Fruit fly (Drosophila melanogaster) whole organism, embryonic: ENCODE results near the gene CG4338.

Source experiments
- Bteb2 ChIP-seq: fragments of 200-800 bp; sonication (Bioruptor generic); optimal IDR thresholded peaks from 2 replicates; lab custom pipeline; 2016; ENCODE audit warnings: missing biosample characterization, missing genetic modification characterization
- CG10366 ChIP-seq: fragments of 200-800 bp; sonication (Bioruptor generic); IDR thresholded peaks from 2 replicates; pipeline ENCODE4 v1.3.6; 2022; ENCODE audit warnings: missing biosample characterization, missing genetic modification characterization
- CG10462 ChIP-seq: fragments of 200-800 bp; sonication (Bioruptor generic); optimal IDR thresholded peaks from 2 replicates; lab custom pipeline; 2016; ENCODE audit warnings: missing biosample characterization, missing genetic modification characterization
- CG12155 ChIP-seq: fragments of 200-800 bp; sonication (Bioruptor generic); optimal IDR thresholded peaks from 3 replicates; lab custom pipeline; 2016; ENCODE audit warnings: missing biosample characterization, missing genetic modification characterization
- CG12219 ChIP-seq: fragments of 200-800 bp; sonication (Bioruptor generic); optimal IDR thresholded peaks from 3 replicates; lab custom pipeline; 2018; ENCODE audit warnings: missing biosample characterization, mild to moderate bottlenecking, missing genetic modification characterization
- CG1233 ChIP-seq: fragments of 200-800 bp; sonication (Bioruptor generic); optimal IDR thresholded peaks from 4 replicates; lab custom pipeline; 2018; ENCODE audit warnings: missing biosample characterization, mild to moderate bottlenecking, missing genetic modification characterization
- CG15696 ChIP-seq: fragments of 200-800 bp; sonication (Bioruptor generic); optimal IDR thresholded peaks from 2 replicates; lab custom pipeline; 2019; ENCODE audit warnings: missing biosample characterization, mild to moderate bottlenecking, missing genetic modification characterization, moderate library complexity
- CG17328 ChIP-seq: fragments of 200-800 bp; sonication (Bioruptor generic); IDR thresholded peaks from 2 replicates; pipeline ENCODE4 v1.3.6; 2022; ENCODE audit warnings: missing biosample characterization, missing genetic modification characterization
- CG17568 ChIP-seq: fragments of 200-800 bp; sonication (Bioruptor generic); optimal IDR thresholded peaks from 2 replicates; lab custom pipeline; 2018; ENCODE audit warnings: missing biosample characterization, mild to moderate bottlenecking, missing genetic modification characterization, moderate library complexity
- CG1792 ChIP-seq: fragments of 200-800 bp; sonication (Bioruptor generic); optimal IDR thresholded peaks from 2 replicates; lab custom pipeline; 2016; ENCODE audit warnings: missing biosample characterization, missing genetic modification characterization
- CG2199 ChIP-seq: fragments of 200-800 bp; sonication (Bioruptor generic); IDR thresholded peaks from 3 replicates; pipeline ENCODE4 v1.3.6; 2022; ENCODE audit warnings: missing biosample characterization, missing genetic modification characterization
- CG2889 ChIP-seq: fragments of 200-800 bp; sonication (Bioruptor generic); IDR thresholded peaks from 3 replicates; pipeline ENCODE4 v1.3.6; 2022; ENCODE audit warnings: missing biosample characterization, missing genetic modification characterization
- CG3407 ChIP-seq: fragments of 200-800 bp; sonication (Bioruptor generic); optimal IDR thresholded peaks from 2 replicates; lab custom pipeline; 2018; ENCODE audit warnings: missing biosample characterization, mild to moderate bottlenecking, missing genetic modification characterization
- CG4820 ChIP-seq: fragments of 200-800 bp; sonication (Bioruptor generic); optimal IDR thresholded peaks from 3 replicates; lab custom pipeline; 2016; ENCODE audit warnings: missing biosample characterization, missing genetic modification characterization
- CG6791 ChIP-seq: fragments of 200-800 bp; sonication (Bioruptor generic); IDR thresholded peaks from 3 replicates; pipeline ENCODE4 v1.3.6; 2022; ENCODE audit warnings: missing biosample characterization, missing genetic modification characterization; ENCODE audit not compliant: partially characterized antibody
- CG7987 ChIP-seq: fragments of 200-800 bp; sonication (Bioruptor generic); optimal IDR thresholded peaks from 2 replicates; lab custom pipeline; 2018; ENCODE audit warnings: missing biosample characterization, mild to moderate bottlenecking, missing genetic modification characterization, moderate library complexity
- CG8290 ChIP-seq, 3 experiments: fragments of 200-800 bp; sonication (Bioruptor generic); optimal IDR thresholded peaks; 2 replicates each; lab custom pipeline; 2016 to 2019; ENCODE audit warnings: missing biosample characterization in 3 of 3, missing genetic modification characterization in 3 of 3, mild to moderate bottlenecking in 2 of 3, moderate library complexity in 1 of 3
- Doc3 ChIP-seq: fragments of 200-800 bp; sonication (Bioruptor generic); IDR thresholded peaks from 3 replicates; pipeline ENCODE4 v1.3.6; 2022; ENCODE audit warnings: missing biosample characterization, missing genetic modification characterization; ENCODE audit not compliant: partially characterized antibody
- E2f2 ChIP-seq: fragments of 200-800 bp; sonication (Bioruptor generic); IDR thresholded peaks from 2 replicates; pipeline ENCODE4 v1.3.6; 2022; ENCODE audit warnings: missing biosample characterization, missing genetic modification characterization
- Fer1 ChIP-seq: fragments of 200-800 bp; sonication (Bioruptor generic); optimal IDR thresholded peaks from 2 replicates; lab custom pipeline; 2017; ENCODE audit warnings: missing biosample characterization, mild to moderate bottlenecking, missing genetic modification characterization
- Fer2 ChIP-seq: fragments of 200-800 bp; sonication (Bioruptor generic); optimal IDR thresholded peaks from 2 replicates; lab custom pipeline; 2018; ENCODE audit warnings: missing biosample characterization, mild to moderate bottlenecking, missing genetic modification characterization, moderate library complexity
- HHEX ChIP-seq: fragments of 200-800 bp; sonication (Bioruptor generic); optimal IDR thresholded peaks from 3 replicates; lab custom pipeline; 2017; ENCODE audit warnings: missing biosample characterization, mild to moderate bottlenecking, missing genetic modification characterization, missing genetic modification reagents
- HmgD ChIP-seq: fragments of 200-800 bp; sonication (Bioruptor generic); optimal IDR thresholded peaks from 3 replicates; lab custom pipeline; 2016; ENCODE audit warnings: missing biosample characterization, missing genetic modification characterization
- Lim3 ChIP-seq: fragments of 200-800 bp; sonication (Bioruptor generic); IDR thresholded peaks from 2 replicates; pipeline ENCODE4 v1.3.6; 2022; ENCODE audit warnings: missing biosample characterization, missing genetic modification characterization
- MESR4 ChIP-seq: fragments of 200-800 bp; sonication (Bioruptor generic); optimal IDR thresholded peaks from 2 replicates; lab custom pipeline; 2018; ENCODE audit warnings: missing biosample characterization, mild to moderate bottlenecking, missing genetic modification characterization, moderate library complexity
- PHDP ChIP-seq: fragments of 200-800 bp; sonication (Bioruptor generic); optimal IDR thresholded peaks from 3 replicates; lab custom pipeline; 2018; ENCODE audit warnings: missing biosample characterization, mild to moderate bottlenecking, missing genetic modification characterization, moderate library complexity
- Side ChIP-seq: fragments of 200-800 bp; sonication (Bioruptor generic); optimal IDR thresholded peaks from 2 replicates; lab custom pipeline; 2016; ENCODE audit warnings: missing biosample characterization, missing genetic modification characterization
- Sin3A ChIP-seq: fragments of >200 bp; optimal IDR thresholded peaks from 2 replicates; lab custom pipeline; 2018
- Sox100B ChIP-seq: fragments of 200-800 bp; sonication (Bioruptor generic); optimal IDR thresholded peaks from 3 replicates; lab custom pipeline; 2018; ENCODE audit warnings: missing biosample characterization, mild to moderate bottlenecking, missing genetic modification characterization
- Trl ChIP-seq, 3 experiments: fragments of >200 bp in 2 of 3; fragments of 200-800 bp in 1 of 3; sonication (Bioruptor generic) in 1 of 3; optimal IDR thresholded peaks; 2 replicates in 1 of 3; 3 replicates in 2 of 3; lab custom pipeline; 2016 to 2017; ENCODE audit warnings: missing biosample characterization in 1 of 3, missing genetic modification characterization in 1 of 3
- abd-A ChIP-seq: fragments of 200-800 bp; sonication (Bioruptor generic); optimal IDR thresholded peaks from 3 replicates; lab custom pipeline; 2019; ENCODE audit warnings: missing biosample characterization, mild to moderate bottlenecking, missing genetic modification characterization, moderate library complexity
- ap ChIP-seq: fragments of 200-800 bp; sonication (Bioruptor generic); IDR thresholded peaks from 2 replicates; pipeline ENCODE4 v1.3.6; 2022; ENCODE audit warnings: missing biosample characterization, missing genetic modification characterization
- ase ChIP-seq: fragments of 200-800 bp; sonication (Bioruptor generic); IDR thresholded peaks from 3 replicates; pipeline ENCODE4 v1.3.6; 2022; ENCODE audit warnings: missing biosample characterization, missing genetic modification characterization
- bcd ChIP-seq: fragments of 200-800 bp; sonication (Bioruptor generic); optimal IDR thresholded peaks from 2 replicates; lab custom pipeline; 2017; ENCODE audit warnings: missing biosample characterization, mild to moderate bottlenecking, missing genetic modification characterization
- btn ChIP-seq: fragments of 200-800 bp; sonication (Bioruptor generic); optimal IDR thresholded peaks from 2 replicates; lab custom pipeline; 2016; ENCODE audit warnings: missing biosample characterization, missing genetic modification characterization
- dmrt11E ChIP-seq: fragments of 200-800 bp; sonication (Bioruptor generic); optimal IDR thresholded peaks from 3 replicates; lab custom pipeline; 2018; ENCODE audit warnings: missing biosample characterization, mild to moderate bottlenecking, missing genetic modification characterization, moderate library complexity
- exex ChIP-seq: fragments of 200-800 bp; sonication (Bioruptor generic); optimal IDR thresholded peaks from 4 replicates; lab custom pipeline; 2018; ENCODE audit warnings: missing biosample characterization, mild to moderate bottlenecking, missing genetic modification characterization, moderate library complexity
- ftz-f1 ChIP-seq: fragments of 200-800 bp; sonication (Bioruptor generic); optimal IDR thresholded peaks from 2 replicates; lab custom pipeline; 2016; ENCODE audit warnings: missing biosample characterization, missing genetic modification characterization
- jumu ChIP-seq: fragments of 200-800 bp; sonication (Bioruptor generic); optimal IDR thresholded peaks from 3 replicates; lab custom pipeline; 2016; ENCODE audit warnings: missing biosample characterization, missing genetic modification characterization
- kay ChIP-seq: fragments of 200-800 bp; sonication (Bioruptor generic); optimal IDR thresholded peaks from 2 replicates; lab custom pipeline; 2016; ENCODE audit warnings: missing biosample characterization, missing genetic modification characterization
- nerfin-1 ChIP-seq: fragments of 200-800 bp; sonication (Bioruptor generic); optimal IDR thresholded peaks from 3 replicates; lab custom pipeline; 2019; ENCODE audit warnings: missing biosample characterization, mild to moderate bottlenecking, missing genetic modification characterization, moderate library complexity
- nom ChIP-seq: fragments of 200-800 bp; sonication (Bioruptor generic); optimal IDR thresholded peaks from 2 replicates; lab custom pipeline; 2017; ENCODE audit warnings: missing biosample characterization, missing genetic modification characterization, mild to moderate bottlenecking, moderate library complexity, missing genetic modification reagents
- scrt ChIP-seq: fragments of 200-800 bp; sonication (Bioruptor generic); optimal IDR thresholded peaks from 2 replicates; lab custom pipeline; 2018; ENCODE audit warnings: missing biosample characterization, mild to moderate bottlenecking, missing genetic modification characterization, moderate library complexity
- seq ChIP-seq: fragments of 200-800 bp; sonication (Bioruptor generic); IDR thresholded peaks from 2 replicates; pipeline ENCODE4 v1.3.6; 2022; ENCODE audit warnings: missing biosample characterization, missing genetic modification characterization
- so ChIP-seq: fragments of 200-800 bp; sonication (Bioruptor generic); IDR thresholded peaks from 3 replicates; pipeline ENCODE4 v1.3.6; 2022; ENCODE audit warnings: missing biosample characterization, missing genetic modification characterization
- sob ChIP-seq: fragments of 200-800 bp; sonication (Bioruptor generic); IDR thresholded peaks from 2 replicates; pipeline ENCODE4 v1.3.6; 2022; ENCODE audit warnings: missing biosample characterization, missing genetic modification characterization
- tx ChIP-seq: fragments of 200-800 bp; sonication (Bioruptor generic); optimal IDR thresholded peaks from 2 replicates; lab custom pipeline; 2016; ENCODE audit warnings: missing biosample characterization, missing genetic modification characterization
- vfl ChIP-seq: fragments of 200-800 bp; sonication (Bioruptor generic); optimal IDR thresholded peaks from 2 replicates; lab custom pipeline; 2016; ENCODE audit warnings: missing biosample characterization, missing genetic modification characterization

Gene CG4338

DNA sequence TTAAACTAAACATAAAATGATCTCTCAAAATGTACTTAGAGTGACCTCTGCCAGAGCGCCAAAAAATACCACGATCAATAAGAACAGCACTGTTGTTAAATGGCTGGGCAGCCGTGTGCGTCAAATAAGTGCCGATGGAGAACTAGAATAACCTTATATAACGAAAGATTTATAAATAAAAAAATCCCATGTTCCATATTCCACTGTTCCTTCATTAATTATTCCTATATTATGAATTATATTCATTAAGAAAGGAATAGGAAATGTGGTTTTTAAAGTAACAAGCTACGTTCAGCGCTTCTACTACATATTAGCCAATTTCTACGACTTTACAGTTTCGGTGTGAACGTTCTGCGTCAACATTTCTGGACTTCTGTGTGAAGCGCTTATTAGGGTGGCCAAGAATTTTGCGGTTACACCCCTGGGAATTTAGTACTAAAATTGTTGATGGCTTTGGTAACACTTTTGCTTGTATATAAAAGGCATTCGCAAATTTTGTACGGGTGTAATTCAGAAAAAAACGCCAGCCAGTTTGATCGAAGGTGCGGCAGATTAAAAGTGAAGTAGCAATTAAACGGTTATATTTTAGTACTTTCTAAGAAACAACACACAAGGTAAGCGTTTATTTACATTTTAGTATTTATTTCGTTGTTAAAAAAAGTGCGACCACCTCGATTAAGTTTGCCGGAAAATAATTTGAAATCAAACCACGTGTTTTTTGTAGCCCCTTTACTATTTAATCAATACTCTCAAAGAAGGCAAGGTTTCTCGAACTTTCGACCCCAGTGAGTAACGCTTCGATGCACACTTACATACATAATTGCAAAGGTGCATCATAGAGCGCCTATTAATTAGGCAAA lies 32.9 kb upstream of the CG4338 start, which contains the start of the genes tefu and Hsc70-4 (continued):
- TF ChIP-seq CG4820 (GFP tag; lab: Kevin White, UChicago) (peak; percentile 72), Side (GFP tag; lab: Kevin White, UChicago) (peak; percentile 14), sob (GFP tag; lab: Robert Waterston, UW) (peak; percentile 77), CG6791 (GFP tag; lab: Robert Waterston, UW) (peak; percentile 38; the same call in 1 of the 3 replicates), nom (GFP tag; lab: Kevin White, UChicago) (peak; percentile 64), bcd (GFP tag; lab: Kevin White, UChicago) (peak; percentile 85), btn (GFP tag; lab: Kevin White, UChicago) (no peak), CG17328 (GFP tag; lab: Robert Waterston, UW) (peak; percentile 58), CG15696 (tag; lab: Kevin White, UChicago) (peak; percentile 76), CG12155 (GFP tag; lab: Kevin White, UChicago) (peak; percentile 72), vfl (GFP tag; lab: Kevin White, UChicago) (peak; percentile 71), tx (GFP tag; lab: Kevin White, UChicago) (peak; percentile 60), CG1792 (peak; percentile 55), CG2199 (GFP tag; lab: Robert Waterston, UW) (peak; percentile 64; the same call in 2 of the 3 replicates), seq (GFP tag; lab: Robert Waterston, UW) (peak; percentile 63), HHEX (peak; percentile 52), Fer1 (peak; percentile 22), Fer2 (tag; lab: Kevin White, UChicago) (peak; percentile 21), CG8290 (GFP tag; optimal IDR thresholded peaks at IDR 0.05; lab: Kevin White, UChicago) (peak; percentile 79), CG8290 (tag; optimal IDR thresholded peaks at IDR 0.05; lab: Kevin White, UChicago) (peak in 1 of 2 experiments; percentile 72), Bteb2 (GFP tag; lab: Kevin White, UChicago) (peak; percentile 61), CG12219 (GFP tag; lab: Kevin White, UChicago) (peak; percentile 8), scrt (GFP tag; lab: Kevin White, UChicago) (peak; percentile 30), so (GFP tag; lab: Robert Waterston, UW) (peak; percentile 62; the same call in 1 of the 3 replicates), Lim3 (GFP tag; lab: Robert Waterston, UW) (no peak), nerfin-1 (tag; lab: Kevin White, UChicago) (peak; percentile 58), kay (peak; percentile 18), jumu (GFP tag; lab: Kevin White, UChicago) (peak; percentile 78), ftz-f1 (GFP tag; lab: Kevin White, UChicago) (no peak), dmrt11E (tag; lab: Kevin White, UChicago) (peak; percentile 73), CG1233 (GFP tag; lab: Kevin White, UChicago) (peak; percentile 61), Sin3A (lab: Kevin White, UChicago) (peak; percentile 96), CG3407 (peak; percentile 34), CG2889 (GFP tag; lab: Robert Waterston, UW) (peak; percentile 63; the same call in 1 of the 3 replicates), ase (GFP tag; lab: Robert Waterston, UW) (peak; percentile 79; the same call in 2 of the 3 replicates), PHDP (tag; lab: Kevin White, UChicago) (peak; percentile 56), CG17568 (no peak), E2f2 (GFP tag; lab: Robert Waterston, UW) (peak; percentile 71), exex (tag; lab: Kevin White, UChicago) (peak; percentile 30), ap (GFP tag; lab: Robert Waterston, UW) (peak; percentile 65; the same call in 1 of the 2 replicates), Sox100B (GFP tag; lab: Kevin White, UChicago) (peak; percentile 18), CG7987 (GFP tag; lab: Kevin White, UChicago) (peak; percentile 14), Doc3 (no peak), CG10462 (GFP tag; lab: Kevin White, UChicago) (peak; percentile 28), Trl (optimal IDR thresholded peaks at IDR 0.05; lab: Kevin White, UChicago) (no peak), Trl (GFP tag; optimal IDR thresholded peaks at IDR 0.05; lab: Kevin White, UChicago) (peak; percentile 47), abd-A (tag; lab: Kevin White, UChicago) (no peak), MESR4 (GFP tag; lab: Kevin White, UChicago) (peak; percentile 61), HmgD (GFP tag; lab: Kevin White, UChicago) (peak; percentile 34), CG10366 (GFP tag; lab: Robert Waterston, UW) (peak; percentile 74)
